Worm (Caenorhabditis elegans) whole organism, L4 larva: ENCODE data around the gene C51E3.6.

ENCODE experiments used
- ceh-82 ChIP-seq: sonication (generic microtip); optimal IDR thresholded peaks from 2 replicates; lab custom pipeline; 2017; ENCODE audit warnings: missing biosample characterization, missing genetic modification characterization
- lin-13 ChIP-seq: fragments of 150-350 bp; optimal IDR thresholded peaks from 2 replicates; lab custom pipeline; 2014; ENCODE audit warnings: missing biosample characterization, missing genetic modification reagents, missing genetic modification characterization
- lin-39 ChIP-seq: fragments of 150-350 bp; optimal IDR thresholded peaks from 2 replicates; lab custom pipeline; 2014; ENCODE audit warnings: missing biosample characterization, missing genetic modification reagents, missing genetic modification characterization
- nhr-28 ChIP-seq: fragments of 150-350 bp; optimal IDR thresholded peaks from 2 replicates; lab custom pipeline; 2014; ENCODE audit warnings: missing biosample characterization, missing genetic modification characterization
- nhr-76 ChIP-seq: fragments of 150-350 bp; optimal IDR thresholded peaks from 2 replicates; lab custom pipeline; 2014; ENCODE audit warnings: missing biosample characterization, missing genetic modification characterization
- rbr-2 ChIP-seq: sonication (generic microtip); optimal IDR thresholded peaks from 2 replicates; lab custom pipeline; 2016; ENCODE audit warnings: missing genotype, missing genetic modification characterization, missing compliant biosample characterization
- snpc-4 ChIP-seq: fragments of 150-350 bp; optimal IDR thresholded peaks from 2 replicates; lab custom pipeline; 2014; ENCODE audit warnings: missing biosample characterization, missing genetic modification characterization
- unc-130 ChIP-seq: sonication (generic microtip); optimal IDR thresholded peaks from 2 replicates; lab custom pipeline; 2016; ENCODE audit warnings: missing genetic modification reagents, missing genetic modification characterization, missing compliant biosample characterization
- unc-39 ChIP-seq: sonication (generic microtip); optimal IDR thresholded peaks from 2 replicates; lab custom pipeline; 2017; ENCODE audit warnings: missing biosample characterization, missing genetic modification characterization
- unc-62 ChIP-seq, 3 experiments: fragments of 150-350 bp in 1 of 3; sonication (generic microtip); optimal IDR thresholded peaks in 2 of 3; peaks in 1 of 3; 1 replicate in 1 of 3; 2 replicates in 2 of 3; lab custom pipeline; 2014 to 2017; ENCODE audit warnings: missing biosample characterization in 3 of 3, missing genetic modification characterization in 3 of 3, missing genetic modification reagents in 3 of 3, missing genotype in 1 of 3
- zip-2 ChIP-seq: fragments of 150-350 bp; optimal IDR thresholded peaks from 2 replicates; lab custom pipeline; 2014; ENCODE audit warnings: missing biosample characterization, missing genetic modification characterization

- TF ChIP-seq snpc-4 (tag; lab: Kevin White, UChicago) (no peak), unc-39 (tag; lab: Kevin White, UChicago) (no peak), zip-2 (tag; lab: Kevin White, UChicago) (no peak), unc-130 (GFP tag; lab: Kevin White, UChicago) (no peak), nhr-76 (tag; lab: Kevin White, UChicago) (no peak), lin-13 (GFP tag; lab: Kevin White, UChicago) (no peak), ceh-82 (tag; lab: Kevin White, UChicago) (no peak), rbr-2 (tag; lab: Kevin White, UChicago) (no peak), nhr-28 (tag; lab: Kevin White, UChicago) (no peak), unc-62 (GFP tag; optimal IDR thresholded peaks at IDR 0.05 in 1 of 2; lab: Kevin White, UChicago) (no peak), unc-62 (tag; optimal IDR thresholded peaks at IDR 0.05; lab: Kevin White, UChicago) (no peak), lin-39 (tag; lab: Kevin White, UChicago) (no peak)
Measured at ce11 chrV:10154698-10155097, 11.6 kb downstream of the C51E3.6 start, which contains the start of gene srsx-29.
